Worm (Caenorhabditis elegans): ENCODE measurements around the gene ZK353.2.

Gene ZK353.2

DNA sequence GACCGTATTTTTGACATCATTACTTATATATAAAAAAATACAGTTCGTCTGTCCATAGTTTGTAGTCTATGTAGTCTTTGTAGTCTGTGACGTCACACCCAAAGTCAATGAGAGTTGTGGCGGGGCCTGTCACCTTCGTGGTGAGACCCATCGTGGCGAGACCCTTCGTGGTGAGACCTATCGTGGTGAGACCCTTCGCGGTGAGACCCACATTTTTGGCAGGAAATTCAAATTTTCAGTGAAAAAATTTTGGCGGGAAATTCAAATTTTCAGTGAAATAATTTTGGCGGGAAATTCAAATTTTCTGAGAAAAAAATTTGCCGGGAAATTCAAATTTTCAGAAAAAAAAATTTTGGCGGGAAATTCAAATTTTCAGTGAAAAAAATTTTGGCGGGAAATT lies 42.8 kb downstream of the ZK353.2 start:
- TF ChIP-seq lin-38 (GFP tag; IDR thresholded peaks at IDR 0.05) (peak; percentile 10; the same call in 1 of the 2 replicates), D1046.2 (GFP tag; IDR thresholded peaks at IDR 0.05) (0 out of 2 replicates have a peak, but pooled peaks have one; percentile 16), nhr-42 (GFP tag; IDR thresholded peaks at IDR 0.05) (0 out of 2 replicates have a peak, but pooled peaks have one; percentile 28)

DNA sequence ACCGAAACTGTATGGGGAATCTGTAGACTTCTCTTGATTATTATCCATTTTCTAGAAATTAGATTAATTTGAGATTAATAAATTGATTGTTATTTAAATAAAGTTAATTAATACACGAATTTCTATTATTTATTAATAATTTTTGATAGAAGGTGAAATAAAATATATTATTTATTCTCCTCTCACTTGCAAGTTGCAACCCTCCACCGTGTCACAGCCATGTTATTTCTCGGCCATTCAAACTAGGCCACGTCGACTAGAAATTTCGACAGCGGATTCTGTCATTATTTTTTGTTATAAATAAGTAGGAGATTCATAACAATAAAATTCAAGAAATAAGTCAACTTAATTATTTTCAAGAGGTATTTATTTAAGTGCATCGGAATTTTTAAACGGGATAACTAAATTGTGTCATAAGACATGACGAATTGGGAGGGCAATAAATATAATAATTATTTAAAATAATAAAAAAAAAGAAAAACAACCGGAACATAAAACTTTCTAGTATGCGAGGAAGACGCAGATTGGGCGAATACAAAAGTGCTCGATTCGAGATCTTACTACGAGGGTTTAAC lies 45.1 kb downstream of the ZK353.2 start, which contains the start of gene ufbp-1:
Gene ufbp-1, minus strand, starts transcription at position 51 of the 575 bp plus-strand sequence.
- no peak for TF ChIP-seq mdl-1 (tag; optimal IDR thresholded peaks at IDR 0.05)
- peak; percentile 83 for TF ChIP-seq hlh-11 (tag; optimal IDR thresholded peaks at IDR 0.05)
- no peak for TF ChIP-seq nhr-11 (tag; optimal IDR thresholded peaks at IDR 0.05)
- TF ChIP-seq daf-8 (GFP tag; IDR thresholded peaks at IDR 0.05) = 0 out of 2 replicates have a peak, but pooled peaks have one; percentile 23
- peak; percentile 85; the same call in 1 of the 2 replicates for TF ChIP-seq pha-4 (GFP tag; IDR thresholded peaks at IDR 0.05)
- TF ChIP-seq pha-4 (tag; optimal IDR thresholded peaks at IDR 0.05) = peak; percentile 81
- TF ChIP-seq ZK546.5 (tag; optimal IDR thresholded peaks at IDR 0.05) = no peak
- TF ChIP-seq arid-1 (GFP tag; conservative IDR thresholded peaks at IDR 0.05) = peak; percentile 82
- TF ChIP-seq nhr-76 (tag; optimal IDR thresholded peaks at IDR 0.05) = no peak
- TF ChIP-seq Y105C5A.15 (GFP tag; IDR thresholded peaks at IDR 0.05) = no peak
- TF ChIP-seq nhr-10 (tag; optimal IDR thresholded peaks at IDR 0.05) = no peak
- TF ChIP-seq F49E8.2 (tag; optimal IDR thresholded peaks at IDR 0.05; ENCODE audit: borderline replicate concordance) = peak; percentile 62
- peak in 1 of 2 experiments; percentile 52 for TF ChIP-seq hif-1 (tag; optimal IDR thresholded peaks at IDR 0.05)
- TF ChIP-seq nhr-102 (tag; optimal IDR thresholded peaks at IDR 0.05) = peak; percentile 68
- no peak for TF ChIP-seq tag-97 (GFP tag; IDR thresholded peaks at IDR 0.05)
- TF ChIP-seq mxl-3 (GFP tag; optimal IDR thresholded peaks at IDR 0.05) = peak; percentile 49
- TF ChIP-seq hmg-1.1 (GFP tag; IDR thresholded peaks at IDR 0.05) = peak; percentile 70
- TF ChIP-seq Y75B8A.6 (GFP tag; IDR thresholded peaks at IDR 0.05) = peak; percentile 52; the same call in 1 of the 2 replicates
- TF ChIP-seq cey-2 (tag; optimal IDR thresholded peaks at IDR 0.05; ENCODE audit: borderline replicate concordance, insufficient read depth) = no peak
- TF ChIP-seq ctbp-1 (GFP tag; IDR thresholded peaks at IDR 0.05) = peak; percentile 82
- TF ChIP-seq egl-27 (tag; optimal IDR thresholded peaks at IDR 0.05) = no peak
- no peak for TF ChIP-seq nhr-25 (tag; optimal IDR thresholded peaks at IDR 0.05; ENCODE audit: borderline replicate concordance, insufficient read depth)
- peak in 1 of 2 experiments; percentile 93 for TF ChIP-seq lsy-2 (tag; optimal IDR thresholded peaks at IDR 0.05)
- peak; percentile 37; the same call in 1 of the 2 replicates for TF ChIP-seq ZK337.2 (GFP tag; IDR thresholded peaks at IDR 0.05)
- TF ChIP-seq nhr-42 (GFP tag; IDR thresholded peaks at IDR 0.05) = peak; percentile 84
- TF ChIP-seq mdt-29 (GFP tag; IDR thresholded peaks at IDR 0.05) = 0 out of 2 replicates have a peak, but pooled peaks have one; percentile 38
- 0 out of 2 replicates have a peak, but pooled peaks have one; percentile 77 for TF ChIP-seq zip-11 (GFP tag; IDR thresholded peaks at IDR 0.05)
- no peak for TF ChIP-seq fos-1 (tag; optimal IDR thresholded peaks at IDR 0.05)
- TF ChIP-seq snpc-1.2 (GFP tag; IDR thresholded peaks at IDR 0.05) = peak; percentile 70
- peak; percentile 79 for TF ChIP-seq php-3 (GFP tag; IDR thresholded peaks at IDR 0.05)
- peak; percentile 42 for TF ChIP-seq attf-4 (tag; optimal IDR thresholded peaks at IDR 0.05)
- 0 out of 2 replicates have a peak, but pooled peaks have one; percentile 54 for TF ChIP-seq egl-43 (GFP tag; IDR thresholded peaks at IDR 0.05)
- peak; percentile 34 for TF ChIP-seq hlh-30 (tag; optimal IDR thresholded peaks at IDR 0.05; ENCODE audit: insufficient read depth)
- TF ChIP-seq ces-1 (GFP tag; optimal IDR thresholded peaks at IDR 0.05) = no peak
- peak; percentile 38 for TF ChIP-seq zip-2 (tag; optimal IDR thresholded peaks at IDR 0.05)
- peak; percentile 71 for TF ChIP-seq gei-8 (GFP tag; optimal IDR thresholded peaks at IDR 0.05)
- TF ChIP-seq jun-1 (tag; optimal IDR thresholded peaks at IDR 0.05) = no peak
- TF ChIP-seq dve-1 (tag; optimal IDR thresholded peaks at IDR 0.05; ENCODE audit: insufficient read depth) = peak; percentile 89
- no peak for TF ChIP-seq F10B5.3 (tag; optimal IDR thresholded peaks at IDR 0.05)
- peak; percentile 18; the same call in 1 of the 2 replicates for TF ChIP-seq dmd-9 (GFP tag; IDR thresholded peaks at IDR 0.05)
- peak; percentile 82 for TF ChIP-seq lin-38 (GFP tag; IDR thresholded peaks at IDR 0.05)
- TF ChIP-seq nhr-6 (tag; optimal IDR thresholded peaks at IDR 0.05) = peak; percentile 52
- TF ChIP-seq tra-1 (GFP tag; IDR thresholded peaks at IDR 0.05) = peak; percentile 78; the same call in 1 of the 2 replicates
- TF ChIP-seq lin-15B (tag; optimal IDR thresholded peaks at IDR 0.05) = no peak
- TF ChIP-seq fkh-10 (GFP tag; optimal IDR thresholded peaks at IDR 0.05) = no peak
